Fruit fly (Drosophila melanogaster) whole organism, adult: ENCODE results near the gene IntS6.

ENCODE experiments used
- CG11617 ChIP-seq: fragments of 200-800 bp; sonication (Bioruptor generic); optimal IDR thresholded peaks from 2 replicates; lab custom pipeline; 2017; ENCODE audit warnings: mild to moderate bottlenecking, missing biosample characterization, missing genetic modification reagents, missing genetic modification characterization
- CG1620 ChIP-seq: fragments of 200-800 bp; sonication (Bioruptor generic); optimal IDR thresholded peaks from 2 replicates; lab custom pipeline; 2016; ENCODE audit warnings: missing biosample characterization, missing genetic modification characterization
- CG5204 ChIP-seq: fragments of 200-800 bp; sonication (Bioruptor generic); optimal IDR thresholded peaks from 2 replicates; lab custom pipeline; 2016; ENCODE audit warnings: missing biosample characterization, missing genetic modification characterization
- Mnt ChIP-seq: fragments of 200-800 bp; sonication (Bioruptor generic); optimal IDR thresholded peaks from 2 replicates; lab custom pipeline; 2016; ENCODE audit warnings: missing biosample characterization, mild to moderate bottlenecking, missing genetic modification characterization
- bab1 ChIP-seq: fragments of 200-800 bp; sonication (Bioruptor generic); optimal IDR thresholded peaks from 3 replicates; lab custom pipeline; 2019; ENCODE audit warnings: missing biosample characterization, mild to moderate bottlenecking, missing genetic modification characterization, moderate library complexity
- cic ChIP-seq: fragments of 200-800 bp; sonication (Bioruptor generic); optimal IDR thresholded peaks from 2 replicates; lab custom pipeline; 2017; ENCODE audit warnings: missing biosample characterization, mild to moderate bottlenecking, missing genetic modification characterization, moderate library complexity
- tj ChIP-seq: fragments of 200-800 bp; sonication (Bioruptor generic); optimal IDR thresholded peaks from 3 replicates; lab custom pipeline; 2017; ENCODE audit warnings: missing biosample characterization, mild to moderate bottlenecking, missing genetic modification characterization, moderate library complexity

- TF ChIP-seq CG5204 (GFP tag; lab: Kevin White, UChicago) (no peak), CG1620 (GFP tag; lab: Kevin White, UChicago) (no peak), tj (no peak), cic (no peak), CG11617 (GFP tag; lab: Kevin White, UChicago) (no peak), bab1 (no peak), Mnt (no peak)
These were observed 44.8 kb upstream of the IntS6 start, which contains the start of gene CG12239 for dm6 chrX:5791840-5792239.
